Fruit fly (Drosophila melanogaster): ENCODE results near the gene CG46310.

CG46310 gene

DNA sequence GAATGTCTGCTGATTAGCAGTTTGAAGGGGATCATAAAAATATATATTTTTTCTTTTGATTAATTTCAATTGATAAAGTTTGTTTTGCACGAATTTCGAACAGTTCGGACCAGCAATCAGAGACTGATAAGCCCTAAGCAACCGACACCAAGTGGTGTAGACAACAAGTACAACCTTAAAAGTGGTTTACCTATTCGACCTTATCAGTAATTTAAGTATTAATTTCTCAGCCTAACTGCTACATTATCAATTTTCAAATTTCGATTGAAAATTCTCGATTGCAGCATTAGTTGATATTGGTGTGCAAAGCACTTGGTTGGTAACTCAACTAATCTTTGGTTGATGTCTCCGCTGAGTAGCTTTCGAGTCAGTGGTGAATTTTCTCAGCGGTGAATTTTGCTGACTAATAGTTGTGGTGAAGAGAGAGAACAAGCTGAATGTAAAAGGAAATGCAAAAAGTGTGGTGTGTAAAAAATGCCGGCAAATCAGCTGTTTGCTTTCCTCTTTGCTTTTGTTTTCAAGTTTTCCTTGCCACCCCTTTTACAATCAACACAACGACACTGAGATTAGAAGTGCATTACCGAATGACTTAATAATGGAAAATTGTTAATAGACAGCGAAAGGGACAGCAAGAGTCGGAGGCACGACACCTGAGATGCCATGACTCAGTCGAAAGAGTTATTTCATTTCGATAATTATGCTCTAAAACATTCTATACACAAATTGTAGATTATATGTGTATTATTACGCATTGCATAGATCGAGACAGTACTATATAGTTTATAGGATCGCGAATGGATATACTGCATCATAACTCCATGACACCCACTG, 41.1 kb downstream of the CG46310 start (continued):
- TF ChIP-seq Ets21C (GFP tag; optimal IDR thresholded peaks at IDR 0.05) (no peak), CG11294 (GFP tag; IDR thresholded peaks at IDR 0.05) (no peak), CG11902 (GFP tag; optimal IDR thresholded peaks at IDR 0.05) (no peak), CG6808 (GFP tag; optimal IDR thresholded peaks at IDR 0.05) (peak; percentile 17), CG6163 (GFP tag; IDR thresholded peaks at IDR 0.05) (peak; percentile 77; the same call in 2 of the 3 replicates), CG10631 (GFP tag; optimal IDR thresholded peaks at IDR 0.05) (no peak), CG8632 (GFP tag; optimal IDR thresholded peaks at IDR 0.05) (no peak), esn (GFP tag; optimal IDR thresholded peaks at IDR 0.05) (peak; percentile 26), CG15336 (GFP tag; IDR thresholded peaks at IDR 0.05) (peak; percentile 39; the same call in 1 of the 2 replicates)

- TF ChIP-seq CG10631 (GFP tag; optimal IDR thresholded peaks at IDR 0.05) (no peak), dac (GFP tag; optimal IDR thresholded peaks at IDR 0.05) (no peak), acj6 (GFP tag; optimal IDR thresholded peaks at IDR 0.05) (no peak), svp (GFP tag) (peak; percentile 75), salr (GFP tag; optimal IDR thresholded peaks at IDR 0.05) (no peak), CG34406 (GFP tag; optimal IDR thresholded peaks at IDR 0.05) (no peak), Ets96B (tag; optimal IDR thresholded peaks at IDR 0.05) (no peak), Eip78C (GFP tag) (peak; percentile 32), spab (GFP tag; optimal IDR thresholded peaks at IDR 0.05) (no peak), ss (GFP tag; optimal IDR thresholded peaks at IDR 0.05) (no peak), CG10669 (GFP tag; optimal IDR thresholded peaks at IDR 0.05) (no peak)
Observed at dm6 chr3R:23215434-23215730, 41.7 kb downstream of the CG46310 start.

dm6 chr3R:23217142-23217771, 43.6 kb downstream of the CG46310 start:
- peak; percentile 40 for TF ChIP-seq vri (GFP tag; optimal IDR thresholded peaks at IDR 0.05)
- TF ChIP-seq eg (GFP tag; IDR thresholded peaks at IDR 0.05): 0 out of 3 replicates have a peak, but pooled peaks have one; percentile 41
- no peak for TF ChIP-seq topi (GFP tag; optimal IDR thresholded peaks at IDR 0.05)
- TF ChIP-seq fkh (GFP tag; optimal IDR thresholded peaks at IDR 0.05): peak; percentile 9

DNA sequence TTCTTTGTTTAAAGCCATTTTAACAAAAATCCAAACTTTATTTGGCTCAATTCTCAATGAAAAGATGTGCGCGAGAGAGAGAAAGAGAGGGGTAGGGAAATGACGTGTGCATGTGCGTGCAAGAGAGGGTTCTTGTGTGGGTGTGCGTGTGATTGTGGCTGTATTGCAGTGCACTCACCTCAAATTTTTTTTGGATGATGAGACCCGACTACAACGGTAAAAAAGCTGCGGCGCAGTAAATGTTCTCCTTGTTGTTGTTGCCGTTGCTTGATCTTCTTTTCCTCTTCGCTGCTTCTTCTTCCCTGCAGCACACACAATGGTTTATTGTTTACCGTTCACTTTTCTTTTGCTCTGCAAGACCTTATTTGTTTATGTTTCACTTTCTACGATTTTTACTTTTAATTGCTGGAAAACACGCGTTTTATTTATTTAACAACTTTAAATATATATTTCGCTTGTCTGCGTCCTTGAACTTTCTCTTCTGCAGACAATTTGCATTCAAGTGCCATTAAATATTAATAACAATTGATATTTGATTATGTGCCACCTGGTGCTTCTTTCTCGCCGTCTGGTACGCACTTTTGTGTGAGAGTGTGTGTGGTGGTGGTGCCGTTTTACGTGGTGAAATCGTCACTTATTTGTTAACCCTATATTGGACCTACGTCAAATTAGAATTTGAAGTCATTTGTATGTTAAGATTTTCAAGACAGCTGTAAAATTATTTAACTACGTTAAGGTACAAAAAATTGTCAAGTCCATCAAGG, 46.7 kb downstream of the CG46310 start:
- TF ChIP-seq svp (GFP tag) (peak; percentile 85), CG8632 (GFP tag; optimal IDR thresholded peaks at IDR 0.05) (no peak), CG9139 (GFP tag; optimal IDR thresholded peaks at IDR 0.05) (no peak), Met (GFP tag; optimal IDR thresholded peaks at IDR 0.05) (peak; percentile 37), dac (GFP tag; optimal IDR thresholded peaks at IDR 0.05) (no peak), fkh (GFP tag; optimal IDR thresholded peaks at IDR 0.05) (peak; percentile 54), acj6 (GFP tag; optimal IDR thresholded peaks at IDR 0.05) (no peak), spab (GFP tag; optimal IDR thresholded peaks at IDR 0.05) (no peak), OdsH (GFP tag; optimal IDR thresholded peaks at IDR 0.05) (no peak), Sox15 (GFP tag; optimal IDR thresholded peaks at IDR 0.05) (no peak), CG3919 (GFP tag; optimal IDR thresholded peaks at IDR 0.05) (no peak), Sox102F (GFP tag; optimal IDR thresholded peaks at IDR 0.05) (peak; percentile 35), esn (GFP tag; optimal IDR thresholded peaks at IDR 0.05) (peak; percentile 29), Smox (GFP tag; optimal IDR thresholded peaks at IDR 0.05) (no peak), eg (GFP tag; IDR thresholded peaks at IDR 0.05) (0 out of 3 replicates have a peak, but pooled peaks have one; percentile 35), CG6276 (GFP tag; optimal IDR thresholded peaks at IDR 0.05) (no peak), topi (GFP tag; optimal IDR thresholded peaks at IDR 0.05) (peak; percentile 33), Blimp-1 (GFP tag; optimal IDR thresholded peaks at IDR 0.05) (peak; percentile 89), CG4318 (GFP tag; optimal IDR thresholded peaks at IDR 0.05) (no peak), CG6854 (GFP tag; optimal IDR thresholded peaks at IDR 0.05) (peak; percentile 5), lz (GFP tag; optimal IDR thresholded peaks at IDR 0.05) (peak; percentile 20), vri (GFP tag; optimal IDR thresholded peaks at IDR 0.05) (peak; percentile 43), CG15336 (GFP tag; IDR thresholded peaks at IDR 0.05) (peak; percentile 61), Eip78C (GFP tag) (peak; percentile 71)
